Fruit fly (Drosophila melanogaster) whole organism, wandering third instar larva: ENCODE measurements around the gene CrebB.
A peak's percentile ranks its signal among the peaks of the same experiment; 100 is the strongest.

Experiments
- Abd-B ChIP-seq: fragments of >200 bp; optimal IDR thresholded peaks from 2 replicates; lab custom pipeline; 2017; ENCODE audit warnings: missing biosample characterization, missing genetic modification characterization
- CG32264 ChIP-seq: fragments of 200-800 bp; sonication (Bioruptor generic); optimal IDR thresholded peaks from 2 replicates; lab custom pipeline; 2016; ENCODE audit warnings: missing biosample characterization, missing genetic modification characterization
- CG9705 ChIP-seq: fragments of 200-800 bp; sonication (Bioruptor generic); optimal IDR thresholded peaks from 2 replicates; lab custom pipeline; 2018; ENCODE audit warnings: missing biosample characterization, mild to moderate bottlenecking, missing genetic modification characterization
- CrebA ChIP-seq: fragments of 200-800 bp; sonication (Bioruptor generic); optimal IDR thresholded peaks from 2 replicates; lab custom pipeline; 2016; ENCODE audit warnings: missing biosample characterization, mild to moderate bottlenecking, missing genetic modification characterization, borderline replicate concordance
- Dfd ChIP-seq: fragments of >200 bp; optimal IDR thresholded peaks from 2 replicates; lab custom pipeline; 2017; ENCODE audit warnings: missing biosample characterization, missing genetic modification characterization
- Dif ChIP-seq: fragments of 200-275, 200-300 bp; sonication (Bioruptor generic); optimal IDR thresholded peaks from 2 replicates; lab custom pipeline; 2018; ENCODE audit warnings: missing biosample characterization, missing genetic modification characterization; ENCODE audit not compliant: partially characterized antibody
- GATAd ChIP-seq: sonication (Bioruptor generic); optimal IDR thresholded peaks from 2 replicates; lab custom pipeline; 2016; ENCODE audit warnings: missing biosample characterization, missing genetic modification characterization
- Hnf4 ChIP-seq: fragments of 200-800 bp; sonication (Bioruptor generic); optimal IDR thresholded peaks from 2 replicates; lab custom pipeline; 2016; ENCODE audit warnings: missing biosample characterization, mild to moderate bottlenecking, missing genetic modification characterization
- Hr78 ChIP-seq: fragments of >200 bp; optimal IDR thresholded peaks from 2 replicates; lab custom pipeline; 2017; ENCODE audit warnings: missing biosample characterization, missing genetic modification characterization
- Myc ChIP-seq: fragments of >200 bp; optimal IDR thresholded peaks from 2 replicates; lab custom pipeline; 2017
- Rel ChIP-seq, 2 experiments: fragments of 200-800 bp; sonication (Bioruptor generic) in 1 of 2; optimal IDR thresholded peaks; 2 replicates in 1 of 2; 3 replicates in 1 of 2; lab custom pipeline; 2016 to 2019; ENCODE audit warnings: mild to moderate bottlenecking in 2 of 2, missing biosample characterization in 2 of 2, missing genetic modification characterization in 2 of 2, moderate library complexity in 1 of 2
- Sp1 ChIP-seq: fragments of 200-800 bp; sonication (Bioruptor generic); optimal IDR thresholded peaks from 3 replicates; lab custom pipeline; 2019; ENCODE audit warnings: missing biosample characterization, mild to moderate bottlenecking, missing genetic modification characterization, moderate library complexity
- br ChIP-seq: fragments of 200-800 bp; sonication (Bioruptor generic); optimal IDR thresholded peaks from 2 replicates; lab custom pipeline; 2016; ENCODE audit warnings: missing biosample characterization, missing genetic modification characterization
- dl ChIP-seq, 2 experiments: fragments of 175-275, 200-275 bp in 1 of 2; fragments of 200-275 bp in 1 of 2; sonication (Bioruptor generic); optimal IDR thresholded peaks; lab custom pipeline; 2018; ENCODE audit warnings: mild to moderate bottlenecking in 2 of 2, missing biosample characterization in 2 of 2, missing genetic modification characterization in 2 of 2, moderate library complexity in 2 of 2; ENCODE audit not compliant: partially characterized antibody in 2 of 2, insufficient read depth in 1 of 2
- dmrt93B ChIP-seq: fragments of 200-800 bp; sonication (Bioruptor generic); optimal IDR thresholded peaks from 2 replicates; lab custom pipeline; 2018; ENCODE audit warnings: missing biosample characterization, mild to moderate bottlenecking, missing genetic modification characterization
- dsf ChIP-seq: sonication (Bioruptor generic); optimal IDR thresholded peaks from 2 replicates; lab custom pipeline; 2016; ENCODE audit warnings: missing biosample characterization, missing genetic modification characterization, borderline replicate concordance
- foxo ChIP-seq, 2 experiments: fragments of 200-800 bp; sonication (Bioruptor generic); optimal IDR thresholded peaks; 2 replicates in 1 of 2; 3 replicates in 1 of 2; lab custom pipeline; 2016 to 2017; ENCODE audit warnings: missing biosample characterization in 2 of 2, missing genetic modification characterization in 2 of 2
- fru ChIP-seq: fragments of 200-800 bp; sonication (Bioruptor generic); optimal IDR thresholded peaks from 3 replicates; lab custom pipeline; 2016; ENCODE audit warnings: missing biosample characterization, mild to moderate bottlenecking, missing genetic modification characterization
- jim ChIP-seq: fragments of 175-275, 200-325 bp; sonication (Bioruptor generic); optimal IDR thresholded peaks from 2 replicates; lab custom pipeline; 2016; ENCODE audit warnings: missing biosample characterization, mild to moderate bottlenecking, missing genetic modification characterization
- psq ChIP-seq: fragments of 200-800 bp; sonication (Bioruptor generic); optimal IDR thresholded peaks from 3 replicates; lab custom pipeline; 2017; ENCODE audit warnings: missing biosample characterization, mild to moderate bottlenecking, missing genetic modification characterization, moderate library complexity
- sage ChIP-seq: fragments of 200-800 bp; sonication (Bioruptor generic); optimal IDR thresholded peaks from 2 replicates; lab custom pipeline; 2016; ENCODE audit warnings: missing biosample characterization, mild to moderate bottlenecking, missing genetic modification characterization
- sv ChIP-seq: fragments of 200-800 bp; sonication (Bioruptor generic); optimal IDR thresholded peaks from 3 replicates; lab custom pipeline; 2016; ENCODE audit warnings: missing biosample characterization, missing genetic modification characterization
- usp ChIP-seq: fragments of >200 bp; optimal IDR thresholded peaks from 2 replicates; lab custom pipeline; 2017; ENCODE audit warnings: missing biosample characterization, missing genetic modification characterization

CrebB gene

dm6 chrX:18370775-18371735 lies 4.9 kb downstream of the CrebB start (continued):
- TF ChIP-seq usp (GFP tag; lab: Kevin White, UChicago): no peak
- TF ChIP-seq CG32264 (GFP tag; lab: Kevin White, UChicago): no peak

- no peak for TF ChIP-seq GATAd
- no peak for TF ChIP-seq Sp1 (GFP tag; lab: Kevin White, UChicago)
- no peak for TF ChIP-seq Hr78 (GFP tag; lab: Kevin White, UChicago)
- no peak for TF ChIP-seq Hnf4 (GFP tag; lab: Kevin White, UChicago)
- no peak for TF ChIP-seq Myc (lab: Kevin White, UChicago)
- no peak for TF ChIP-seq dsf (GFP tag; lab: Kevin White, UChicago)
- TF ChIP-seq foxo (GFP tag; optimal IDR thresholded peaks at IDR 0.05; lab: Kevin White, UChicago): no peak
- TF ChIP-seq usp (GFP tag; lab: Kevin White, UChicago): no peak
- no peak for TF ChIP-seq dl (GFP tag; optimal IDR thresholded peaks at IDR 0.05; lab: Kevin White, UChicago; ENCODE audit: insufficient read depth in 1 of 2, partially characterized antibody in 2 of 2)
- no peak for TF ChIP-seq psq (GFP tag; lab: Kevin White, UChicago)
- TF ChIP-seq CG9705: no peak
- TF ChIP-seq Dif (GFP tag; lab: Kevin White, UChicago): no peak
- TF ChIP-seq jim (GFP tag; lab: Kevin White, UChicago): no peak
- TF ChIP-seq CG32264 (GFP tag; lab: Kevin White, UChicago): no peak
- no peak for TF ChIP-seq sv (GFP tag; lab: Kevin White, UChicago)
- no peak for TF ChIP-seq sage (GFP tag; lab: Kevin White, UChicago)
Measured at dm6 chrX:18374421-18374935, 8.3 kb downstream of the CrebB start.

- TF ChIP-seq Rel (GFP tag; optimal IDR thresholded peaks at IDR 0.05; lab: Kevin White, UChicago) (no peak), Rel (tag; optimal IDR thresholded peaks at IDR 0.05; lab: Kevin White, UChicago) (peak; percentile 13), Myc (lab: Kevin White, UChicago) (peak; percentile 72), CrebA (GFP tag; lab: Kevin White, UChicago) (no peak)
Measured at dm6 chrX:18379791-18380190, 13.6 kb downstream of the CrebB start, which contains the start of the genes por and CG6179. por (minus strand) TSS chrX:18379854. CG6179 (plus strand) TSS chrX:18380082.

DNA sequence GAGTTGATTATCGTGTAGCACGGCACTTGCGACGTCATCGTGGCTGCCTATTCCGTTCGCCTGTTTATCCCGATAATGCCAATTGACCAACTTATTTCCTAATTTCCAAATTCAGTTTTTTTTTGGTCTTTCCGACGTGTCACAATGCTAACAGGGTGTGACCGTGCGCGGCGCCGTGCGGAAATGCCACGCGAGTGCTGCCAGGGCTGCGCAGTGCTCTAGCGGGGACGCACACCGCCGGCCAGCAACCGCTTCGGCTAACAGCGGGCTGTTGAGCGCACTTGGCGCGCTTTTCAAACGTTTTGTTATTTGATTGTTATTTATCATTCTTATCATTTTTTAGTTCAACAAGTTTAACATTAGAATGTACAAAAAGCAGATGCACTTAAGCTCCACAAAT lies 18.9 kb downstream of the CrebB start, which contains the start of gene betaCOP:
betaCOP (minus strand) TSS at position 187 of the 400 bp plus-strand sequence.
- TF ChIP-seq Rel (GFP tag; optimal IDR thresholded peaks at IDR 0.05; lab: Kevin White, UChicago) (no peak), Rel (tag; optimal IDR thresholded peaks at IDR 0.05; lab: Kevin White, UChicago) (peak; percentile 31), Dfd (GFP tag; lab: Kevin White, UChicago) (no peak)

- TF ChIP-seq Abd-B (GFP tag; lab: Kevin White, UChicago): no peak
- TF ChIP-seq Rel (GFP tag; optimal IDR thresholded peaks at IDR 0.05; lab: Kevin White, UChicago): no peak
- peak; percentile 94 for TF ChIP-seq Rel (tag; optimal IDR thresholded peaks at IDR 0.05; lab: Kevin White, UChicago)
- TF ChIP-seq, all 38 proteins: peak for 1
Measured at dm6 chrX:18385801-18386200, 19.6 kb downstream of the CrebB start.

dm6 chrX:18386784-18387183 lies 20.6 kb downstream of the CrebB start, which contains the start of gene Tsf1:
Tsf1 (plus strand) TSS chrX:18387084.
- TF ChIP-seq dsf (GFP tag; lab: Kevin White, UChicago): no peak
- no peak for TF ChIP-seq CrebA (GFP tag; lab: Kevin White, UChicago)
- no peak for TF ChIP-seq Sp1 (GFP tag; lab: Kevin White, UChicago)
- TF ChIP-seq Myc (lab: Kevin White, UChicago): no peak
- no peak for TF ChIP-seq sage (GFP tag; lab: Kevin White, UChicago)
- TF ChIP-seq foxo (GFP tag; optimal IDR thresholded peaks at IDR 0.05; lab: Kevin White, UChicago): no peak
- TF ChIP-seq dl (GFP tag; optimal IDR thresholded peaks at IDR 0.05; lab: Kevin White, UChicago; ENCODE audit: insufficient read depth in 1 of 2, partially characterized antibody in 2 of 2): no peak
- TF ChIP-seq fru (GFP tag; lab: Kevin White, UChicago): no peak
- no peak for TF ChIP-seq dmrt93B
- TF ChIP-seq br (GFP tag; lab: Kevin White, UChicago): no peak
- TF ChIP-seq, all 38 proteins: peak for 0
